Worm (Caenorhabditis elegans) whole organism, L3 larva: ENCODE data around the gene rfp-1.

ENCODE experiments used
- R02D3.7 ChIP-seq: fragments of 150-350 bp; optimal IDR thresholded peaks from 2 replicates; lab custom pipeline; 2014; ENCODE audit warnings: missing biosample characterization, missing genetic modification characterization
- ama-1 ChIP-seq: fragments of 150-350 bp; optimal IDR thresholded peaks from 2 replicates; lab custom pipeline; 2018
- ceh-28 ChIP-seq: fragments of 150-350 bp; optimal IDR thresholded peaks from 2 replicates; lab custom pipeline; 2014; ENCODE audit warnings: missing biosample characterization, missing genetic modification reagents, missing genetic modification characterization
- ceh-82 ChIP-seq: fragments of 150-350 bp; optimal IDR thresholded peaks from 2 replicates; lab custom pipeline; 2014; ENCODE audit warnings: missing biosample characterization, missing genetic modification characterization
- daf-12 ChIP-seq: fragments of 150-350 bp; optimal IDR thresholded peaks from 2 replicates; lab custom pipeline; 2014; ENCODE audit warnings: missing biosample characterization, missing genetic modification reagents, missing genetic modification characterization
- egl-27 ChIP-seq: sonication (generic microtip); optimal IDR thresholded peaks from 4 replicates; lab custom pipeline; 2017; ENCODE audit warnings: missing biosample characterization, missing genetic modification reagents, missing genetic modification characterization
- egl-5 ChIP-seq: fragments of 150-350 bp; optimal IDR thresholded peaks from 2 replicates; lab custom pipeline; 2017; ENCODE audit warnings: missing biosample characterization, missing genetic modification reagents, missing genetic modification characterization, inconsistent platforms
- elt-1 ChIP-seq: fragments of 150-350 bp; optimal IDR thresholded peaks from 2 replicates; lab custom pipeline; 2014; ENCODE audit warnings: missing biosample characterization, missing genetic modification characterization
- elt-2 ChIP-seq: sonication (generic microtip); optimal IDR thresholded peaks from 2 replicates; lab custom pipeline; 2016; ENCODE audit warnings: missing genetic modification reagents, mild to moderate bottlenecking, missing genetic modification characterization, missing compliant biosample characterization
- elt-3 ChIP-seq, 3 experiments: fragments of 150-350 bp in 1 of 3; sonication (generic microtip) in 2 of 3; optimal IDR thresholded peaks; 2 replicates in 2 of 3; 4 replicates in 1 of 3; lab custom pipeline; 2014 to 2017; ENCODE audit warnings: missing biosample characterization in 3 of 3, missing genetic modification characterization in 3 of 3
- fkh-10 ChIP-seq: sonication (generic microtip); optimal IDR thresholded peaks from 2 replicates; lab custom pipeline; 2017; ENCODE audit warnings: missing biosample characterization, missing genetic modification reagents, missing genetic modification characterization
- fos-1 ChIP-seq: fragments of 150-350 bp; optimal IDR thresholded peaks from 2 replicates; lab custom pipeline; 2014; ENCODE audit warnings: missing biosample characterization, missing genetic modification characterization
- hmg-11 ChIP-seq: sonication (generic microtip); optimal IDR thresholded peaks from 2 replicates; lab custom pipeline; 2016; ENCODE audit warnings: missing genetic modification characterization, missing compliant biosample characterization
- jun-1 ChIP-seq: fragments of 150-350 bp; optimal IDR thresholded peaks from 2 replicates; lab custom pipeline; 2014; ENCODE audit warnings: missing biosample characterization, missing genetic modification reagents, missing genetic modification characterization
- lin-15B ChIP-seq: fragments of 150-350 bp; optimal IDR thresholded peaks from 2 replicates; lab custom pipeline; 2014; ENCODE audit warnings: missing biosample characterization, missing genetic modification characterization
- lin-39 ChIP-seq: fragments of 150-350 bp; optimal IDR thresholded peaks from 2 replicates; lab custom pipeline; 2018; ENCODE audit warnings: missing biosample characterization, missing genetic modification reagents, missing genetic modification characterization
- lsy-12 ChIP-seq: sonication (generic microtip); optimal IDR thresholded peaks from 2 replicates; lab custom pipeline; 2016; ENCODE audit warnings: mild to moderate bottlenecking, missing genetic modification characterization, missing compliant biosample characterization
- mdl-1 ChIP-seq: fragments of 150-350 bp; optimal IDR thresholded peaks from 2 replicates; lab custom pipeline; 2014; ENCODE audit warnings: missing biosample characterization, missing genetic modification characterization
- nfya-1 ChIP-seq: sonication (generic microtip); optimal IDR thresholded peaks from 2 replicates; lab custom pipeline; 2017; ENCODE audit warnings: missing genetic modification characterization, mild to moderate bottlenecking, missing compliant biosample characterization, antibody characterized with exemption, moderate library complexity; ENCODE audit not compliant: insufficient read depth
- nhr-11 ChIP-seq: fragments of 150-350 bp; optimal IDR thresholded peaks from 2 replicates; lab custom pipeline; 2014; ENCODE audit warnings: missing biosample characterization, missing genetic modification characterization
- nhr-23 ChIP-seq: fragments of 150-350 bp; optimal IDR thresholded peaks from 2 replicates; lab custom pipeline; 2014; ENCODE audit warnings: missing biosample characterization, missing genetic modification reagents, missing genetic modification characterization
- nhr-237 ChIP-seq: fragments of 150-350 bp; optimal IDR thresholded peaks from 2 replicates; lab custom pipeline; 2014; ENCODE audit warnings: missing biosample characterization, missing genetic modification characterization
- nhr-25 ChIP-seq: sonication (generic microtip); optimal IDR thresholded peaks from 2 replicates; lab custom pipeline; 2017; ENCODE audit warnings: missing biosample characterization, missing genetic modification characterization
- nhr-43 ChIP-seq: sonication (generic microtip); optimal IDR thresholded peaks from 2 replicates; lab custom pipeline; 2016; ENCODE audit warnings: mild to moderate bottlenecking, missing genetic modification characterization, missing compliant biosample characterization; ENCODE audit not compliant: poor library complexity, severe bottlenecking
- nhr-67 ChIP-seq: fragments of 150-350 bp; optimal IDR thresholded peaks from 2 replicates; lab custom pipeline; 2014; ENCODE audit warnings: missing biosample characterization, missing genetic modification characterization
- nhr-76 ChIP-seq: fragments of 150-350 bp; sonication (generic microtip); optimal IDR thresholded peaks from 5 replicates; lab custom pipeline; 2014; ENCODE audit warnings: missing biosample characterization, missing genetic modification characterization
- nhr-77 ChIP-seq: fragments of 150-350 bp; optimal IDR thresholded peaks from 2 replicates; lab custom pipeline; 2014; ENCODE audit warnings: missing biosample characterization, missing genetic modification characterization
- pha-4 ChIP-seq: fragments of 150-350 bp; optimal IDR thresholded peaks from 2 replicates; lab custom pipeline; 2014; ENCODE audit warnings: missing biosample characterization, missing genetic modification reagents, missing genetic modification characterization
- pqm-1 ChIP-seq: fragments of 150-350 bp; optimal IDR thresholded peaks from 2 replicates; lab custom pipeline; 2017; ENCODE audit warnings: missing biosample characterization, missing genetic modification characterization, inconsistent platforms
- sea-2 ChIP-seq: fragments of 150-350 bp; sonication (generic microtip); optimal IDR thresholded peaks from 4 replicates; lab custom pipeline; 2014; ENCODE audit warnings: missing biosample characterization, missing genetic modification reagents, missing genetic modification characterization
- skn-1 ChIP-seq: fragments of 150-350 bp; optimal IDR thresholded peaks from 2 replicates; lab custom pipeline; 2014; ENCODE audit warnings: missing biosample characterization, missing genetic modification characterization
- snpc-4 ChIP-seq: fragments of 150-350 bp; optimal IDR thresholded peaks from 2 replicates; lab custom pipeline; 2014; ENCODE audit warnings: missing biosample characterization, missing genetic modification characterization
- tbx-2 ChIP-seq: sonication (generic microtip); optimal IDR thresholded peaks from 2 replicates; lab custom pipeline; 2016; ENCODE audit warnings: mild to moderate bottlenecking, missing genetic modification characterization, missing compliant biosample characterization
- unc-39 ChIP-seq: sonication (generic microtip); optimal IDR thresholded peaks from 4 replicates; lab custom pipeline; 2017; ENCODE audit warnings: missing biosample characterization, missing genetic modification characterization
- zag-1 ChIP-seq: fragments of 150-350 bp; optimal IDR thresholded peaks from 2 replicates; lab custom pipeline; 2014; ENCODE audit warnings: missing biosample characterization, missing genetic modification characterization
- ztf-11 ChIP-seq: fragments of 150-350 bp; optimal IDR thresholded peaks from 2 replicates; lab custom pipeline; 2014; ENCODE audit warnings: missing biosample characterization, missing genetic modification characterization
- ztf-4 ChIP-seq: fragments of 150-350 bp; optimal IDR thresholded peaks from 2 replicates; lab custom pipeline; 2014; ENCODE audit warnings: missing biosample characterization, missing genetic modification characterization

Gene rfp-1

DNA sequence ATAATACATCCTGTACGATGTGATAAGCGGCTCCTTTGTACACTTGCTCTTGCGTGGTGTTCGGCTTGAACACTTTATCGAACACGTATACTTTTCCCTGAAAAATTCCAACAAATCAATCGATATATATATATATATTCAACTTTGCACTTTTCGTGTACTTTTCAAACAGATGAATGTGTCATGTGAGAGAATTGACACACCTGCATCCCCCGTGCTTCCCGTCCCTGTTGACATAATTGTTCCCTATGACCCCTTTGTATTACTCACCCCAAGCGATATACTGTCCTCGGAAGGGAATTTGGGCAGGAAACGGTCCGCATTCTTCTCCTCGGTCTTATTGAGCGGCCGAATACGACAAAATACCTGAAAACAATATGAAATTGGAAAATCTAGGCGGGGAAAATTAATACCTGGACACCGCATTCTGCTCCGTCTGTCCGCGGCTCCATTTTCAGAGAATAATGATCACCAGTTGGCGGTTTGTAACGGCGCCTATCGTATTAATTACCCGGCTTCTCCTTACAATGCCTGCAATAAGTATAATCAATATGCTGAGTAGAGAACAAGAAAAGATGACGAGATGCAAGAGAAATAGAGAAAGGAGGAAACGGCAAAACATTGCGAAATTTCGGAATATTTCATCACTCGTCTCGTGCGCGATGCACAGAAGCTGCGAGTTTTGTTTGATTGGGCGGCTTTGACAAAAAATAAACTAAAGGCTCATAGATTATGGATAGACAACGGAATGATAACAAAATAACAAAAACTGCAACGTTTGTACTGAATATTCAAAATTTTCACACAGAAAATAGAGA lies 3.6 kb upstream of the rfp-1 start, which contains the start of gene unc-116 (continued):
- TF ChIP-seq nfya-1 (peak; percentile 88), nhr-237 (tag; lab: Kevin White, UChicago) (no peak), lsy-12 (tag; lab: Kevin White, UChicago) (no peak), nhr-23 (tag; lab: Kevin White, UChicago) (peak; percentile 62), egl-27 (tag; lab: Kevin White, UChicago) (no peak), ztf-11 (tag; lab: Kevin White, UChicago) (no peak), lin-39 (tag; lab: Kevin White, UChicago) (peak; percentile 39)

DNA sequence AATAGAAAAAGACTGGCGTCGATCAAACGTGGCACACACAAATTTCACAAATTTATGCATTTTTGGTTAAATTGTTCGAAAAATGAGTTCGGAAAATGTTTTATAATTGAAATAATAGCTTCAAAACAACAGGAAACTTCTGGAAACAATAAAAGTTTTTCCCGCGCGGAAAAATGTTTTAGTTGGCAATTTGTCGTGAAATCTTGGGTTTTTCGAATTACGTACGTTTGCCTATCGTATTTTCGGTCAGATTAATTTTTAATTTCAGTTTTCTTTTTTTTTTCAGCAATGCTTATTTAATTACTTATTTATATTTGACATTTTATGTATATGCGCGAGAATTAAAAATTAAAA lies 3.0 kb upstream of the rfp-1 start:
- TF ChIP-seq jun-1 = no peak
- no peak for TF ChIP-seq nhr-76 (tag; lab: Kevin White, UChicago)
- TF ChIP-seq nhr-67 = no peak
- no peak for TF ChIP-seq sea-2
- TF ChIP-seq pha-4 (tag; lab: Kevin White, UChicago) = no peak
- TF ChIP-seq hmg-11 (tag; lab: Kevin White, UChicago) = no peak
- TF ChIP-seq ceh-82 (tag; lab: Kevin White, UChicago) = no peak
- TF ChIP-seq fos-1 (tag; lab: Kevin White, UChicago) = no peak
- TF ChIP-seq daf-12 (tag; lab: Kevin White, UChicago) = no peak
- no peak for TF ChIP-seq ztf-4
- TF ChIP-seq egl-5 (tag; lab: Kevin White, UChicago) = no peak
- no peak for TF ChIP-seq elt-3 (tag; optimal IDR thresholded peaks at IDR 0.05; lab: Kevin White, UChicago)
- no peak for TF ChIP-seq nhr-77 (tag; lab: Kevin White, UChicago)
- no peak for TF ChIP-seq zag-1
- no peak for TF ChIP-seq skn-1
- no peak for TF ChIP-seq ama-1 (lab: Kevin White, UChicago)
- TF ChIP-seq nhr-11 (tag; lab: Kevin White, UChicago) = no peak
- TF ChIP-seq mdl-1 (tag; lab: Kevin White, UChicago) = no peak

DNA sequence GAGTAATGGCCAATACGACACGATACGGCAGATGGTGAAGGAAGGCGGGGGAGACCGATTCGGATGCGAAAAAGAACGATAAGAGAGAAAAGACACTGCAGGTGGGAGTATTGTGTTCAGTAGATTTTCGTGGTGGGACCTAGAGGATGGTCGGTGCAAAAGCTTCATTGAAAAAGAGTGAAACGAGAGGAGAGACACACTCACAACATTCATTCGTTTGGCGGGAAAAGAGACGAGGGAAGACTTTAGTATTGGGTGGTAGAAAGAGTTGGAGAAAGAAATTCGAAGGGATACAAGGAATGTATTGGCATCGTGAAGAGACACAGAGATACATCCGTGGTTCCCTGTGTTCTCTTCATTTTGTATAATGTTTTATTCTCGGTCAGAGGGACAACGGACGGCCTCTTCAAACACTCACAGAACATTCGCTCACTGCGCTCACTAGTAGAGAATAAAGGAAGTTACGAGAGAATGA lies 2.0 kb upstream of the rfp-1 start:
- TF ChIP-seq jun-1 (peak; percentile 80), pha-4 (tag; lab: Kevin White, UChicago) (peak; percentile 82), elt-1 (peak; percentile 15), nfya-1 (peak; percentile 87), nhr-11 (tag; lab: Kevin White, UChicago) (peak; percentile 7), fkh-10 (peak; percentile 11), R02D3.7 (peak; percentile 32), elt-2 (tag; lab: Kevin White, UChicago) (peak; percentile 49), egl-5 (tag; lab: Kevin White, UChicago) (peak; percentile 47), lin-15B (tag; lab: Kevin White, UChicago) (peak; percentile 87), tbx-2 (tag; lab: Kevin White, UChicago) (no peak), lsy-12 (tag; lab: Kevin White, UChicago) (peak; percentile 49), hmg-11 (tag; lab: Kevin White, UChicago) (peak; percentile 95), daf-12 (tag; lab: Kevin White, UChicago) (no peak), ama-1 (lab: Kevin White, UChicago) (peak; percentile 59), ceh-28 (tag; lab: Kevin White, UChicago) (peak; percentile 58), snpc-4 (tag; lab: Kevin White, UChicago) (peak; percentile 70), skn-1 (no peak), unc-39 (tag; lab: Kevin White, UChicago) (no peak), pqm-1 (tag; lab: Kevin White, UChicago) (peak; percentile 50), ztf-11 (tag; lab: Kevin White, UChicago) (no peak), nhr-23 (tag; lab: Kevin White, UChicago) (peak; percentile 46), nhr-25 (tag; lab: Kevin White, UChicago) (peak; percentile 73), nhr-43 (tag; lab: Kevin White, UChicago) (peak; percentile 51), lin-39 (tag; lab: Kevin White, UChicago) (peak; percentile 67)
